Worm (Caenorhabditis elegans) whole organism, late embryonic: ENCODE results near the gene Y66D12A.24.

Experiments
- F13H6.1 ChIP-seq: sonication (generic microtip); optimal IDR thresholded peaks from 2 replicates; lab custom pipeline; 2016; ENCODE audit warnings: missing genetic modification characterization, missing compliant biosample characterization
- K09A11.1 ChIP-seq: sonication (generic microtip); optimal IDR thresholded peaks from 2 replicates; lab custom pipeline; 2017; ENCODE audit warnings: antibody characterized with exemption, mild to moderate bottlenecking, missing genetic modification characterization, missing compliant biosample characterization; ENCODE audit not compliant: insufficient read depth
- T23F11.4 ChIP-seq: fragments of 200-800 bp; sonication (Bioruptor generic); optimal IDR thresholded peaks from 2 replicates; lab custom pipeline; 2018; ENCODE audit warnings: mild to moderate bottlenecking, missing genetic modification characterization, missing compliant biosample characterization
- Y22D7AL.16 ChIP-seq: sonication (generic microtip); optimal IDR thresholded peaks from 2 replicates; lab custom pipeline; 2016; ENCODE audit warnings: missing genetic modification characterization, missing compliant biosample characterization
- ahr-1 ChIP-seq: sonication (generic microtip); optimal IDR thresholded peaks from 2 replicates; lab custom pipeline; 2016; ENCODE audit warnings: missing genetic modification characterization, missing compliant biosample characterization
- ama-1 ChIP-seq: fragments of 150-350 bp; optimal IDR thresholded peaks from 2 replicates; lab custom pipeline; 2014
- ceh-18 ChIP-seq: sonication (generic microtip); optimal IDR thresholded peaks from 2 replicates; lab custom pipeline; 2016; ENCODE audit warnings: missing genetic modification characterization, missing compliant biosample characterization
- ceh-2 ChIP-seq: sonication (generic microtip); optimal IDR thresholded peaks from 2 replicates; lab custom pipeline; 2016; ENCODE audit warnings: missing genotype, missing genetic modification characterization, missing compliant biosample characterization
- ceh-45 ChIP-seq: fragments of 200-800 bp; sonication (Bioruptor generic); IDR thresholded peaks from 2 replicates; pipeline ENCODE4 v1.3.6; 2022; ENCODE audit warnings: missing genetic modification reagents, missing genetic modification characterization, missing compliant biosample characterization
- ceh-6 ChIP-seq: fragments of 200-800 bp; sonication (Bioruptor generic); optimal IDR thresholded peaks from 2 replicates; lab custom pipeline; 2018; ENCODE audit warnings: mild to moderate bottlenecking, missing genetic modification characterization, missing compliant biosample characterization
- che-1 ChIP-seq: sonication (generic microtip); optimal IDR thresholded peaks from 2 replicates; lab custom pipeline; 2016; ENCODE audit warnings: mild to moderate bottlenecking, missing genetic modification characterization, missing compliant biosample characterization
- dve-1 ChIP-seq: sonication (generic microtip); optimal IDR thresholded peaks from 2 replicates; lab custom pipeline; 2017; ENCODE audit warnings: antibody characterized with exemption, mild to moderate bottlenecking, missing genetic modification characterization, missing compliant biosample characterization
- elt-2 ChIP-seq: sonication (generic microtip); optimal IDR thresholded peaks from 2 replicates; lab custom pipeline; 2016; ENCODE audit warnings: missing genetic modification reagents, missing genetic modification characterization, missing compliant biosample characterization
- ets-4 ChIP-seq: sonication (generic microtip); optimal IDR thresholded peaks from 2 replicates; lab custom pipeline; 2016; ENCODE audit warnings: missing genetic modification characterization, missing compliant biosample characterization
- eyg-1 ChIP-seq: sonication (generic microtip); optimal IDR thresholded peaks from 2 replicates; lab custom pipeline; 2016; ENCODE audit warnings: missing genotype, missing genetic modification characterization, missing compliant biosample characterization
- fax-1 ChIP-seq: sonication (generic microtip); optimal IDR thresholded peaks from 2 replicates; lab custom pipeline; 2016; ENCODE audit warnings: missing genotype, missing genetic modification characterization, missing compliant biosample characterization
- gmeb-2 ChIP-seq: sonication (generic microtip); optimal IDR thresholded peaks from 2 replicates; lab custom pipeline; 2016; ENCODE audit warnings: missing genetic modification characterization, inconsistent platforms, missing compliant biosample characterization
- hlh-13 ChIP-seq: fragments of 200-800 bp; sonication (Bioruptor generic); optimal IDR thresholded peaks from 2 replicates; lab custom pipeline; 2018; ENCODE audit warnings: mild to moderate bottlenecking, missing genetic modification characterization, missing compliant biosample characterization
- hlh-15 ChIP-seq: sonication (generic microtip); optimal IDR thresholded peaks from 2 replicates; lab custom pipeline; 2016; ENCODE audit warnings: missing genetic modification characterization, missing compliant biosample characterization
- hlh-8 ChIP-seq: sonication (generic microtip); optimal IDR thresholded peaks from 2 replicates; lab custom pipeline; 2016; ENCODE audit warnings: missing genotype, missing genetic modification characterization, missing compliant biosample characterization
- lin-11 ChIP-seq: fragments of 200-800 bp; sonication (Bioruptor generic); optimal IDR thresholded peaks from 2 replicates; lab custom pipeline; 2018; ENCODE audit warnings: mild to moderate bottlenecking, missing genetic modification characterization, missing compliant biosample characterization
- nfya-1 ChIP-seq: sonication (generic microtip); optimal IDR thresholded peaks from 2 replicates; lab custom pipeline; 2017; ENCODE audit warnings: missing genetic modification characterization, mild to moderate bottlenecking, missing compliant biosample characterization, antibody characterized with exemption, moderate library complexity
- nhr-11 ChIP-seq: fragments of 150-350 bp; optimal IDR thresholded peaks from 2 replicates; lab custom pipeline; 2014; ENCODE audit warnings: missing biosample characterization, missing genetic modification characterization
- npax-4 ChIP-seq: sonication (generic microtip); optimal IDR thresholded peaks from 2 replicates; lab custom pipeline; 2016; ENCODE audit warnings: missing genetic modification characterization, missing compliant biosample characterization
- pag-3 ChIP-seq: sonication (generic microtip); optimal IDR thresholded peaks from 2 replicates; lab custom pipeline; 2016; ENCODE audit warnings: missing compliant biosample characterization, missing genetic modification characterization, borderline replicate concordance
- pat-9 ChIP-seq: fragments of 200-800 bp; sonication (Bioruptor generic); optimal IDR thresholded peaks from 2 replicates; lab custom pipeline; 2018; ENCODE audit warnings: mild to moderate bottlenecking, missing genetic modification characterization, moderate library complexity, missing compliant biosample characterization
- pax-1 ChIP-seq: fragments of 150-350 bp; optimal IDR thresholded peaks from 2 replicates; lab custom pipeline; 2014; ENCODE audit warnings: missing biosample characterization, missing genetic modification characterization
- pha-2 ChIP-seq: sonication (generic microtip); optimal IDR thresholded peaks from 2 replicates; lab custom pipeline; 2017; ENCODE audit warnings: mild to moderate bottlenecking, missing genetic modification characterization, missing compliant biosample characterization
- pha-4 ChIP-seq: fragments of 150-350 bp; optimal IDR thresholded peaks from 2 replicates; lab custom pipeline; 2018; ENCODE audit warnings: missing biosample characterization, missing genetic modification reagents, missing genetic modification characterization
- pros-1 ChIP-seq: fragments of 150-350 bp; optimal IDR thresholded peaks from 2 replicates; lab custom pipeline; 2014; ENCODE audit warnings: missing biosample characterization, missing genetic modification reagents, missing genetic modification characterization
- ref-2 ChIP-seq: sonication (generic microtip); optimal IDR thresholded peaks from 2 replicates; lab custom pipeline; 2016; ENCODE audit warnings: missing genetic modification characterization, missing compliant biosample characterization
- rnt-1 ChIP-seq: sonication (generic microtip); optimal IDR thresholded peaks from 2 replicates; lab custom pipeline; 2016; ENCODE audit warnings: missing genetic modification characterization, missing compliant biosample characterization
- tbx-7 ChIP-seq: sonication (generic microtip); optimal IDR thresholded peaks from 2 replicates; lab custom pipeline; 2016; ENCODE audit warnings: missing genotype, missing genetic modification characterization, missing compliant biosample characterization
- ttx-3 ChIP-seq: sonication (generic microtip); optimal IDR thresholded peaks from 2 replicates; lab custom pipeline; 2016; ENCODE audit warnings: missing genetic modification reagents, missing genetic modification characterization, missing compliant biosample characterization
- unc-42 ChIP-seq: sonication (generic microtip); optimal IDR thresholded peaks from 2 replicates; lab custom pipeline; 2016; ENCODE audit warnings: missing genotype, missing genetic modification characterization, missing compliant biosample characterization
- unc-86 ChIP-seq: sonication (generic microtip); optimal IDR thresholded peaks from 2 replicates; lab custom pipeline; 2016; ENCODE audit warnings: missing genetic modification characterization, missing compliant biosample characterization
- ztf-16 ChIP-seq: sonication (generic microtip); optimal IDR thresholded peaks from 2 replicates; lab custom pipeline; 2017; ENCODE audit warnings: missing genetic modification characterization, missing compliant biosample characterization

Y66D12A.24 gene

ce11 chrIII:11502753-11503152 lies 6.1 kb downstream of the Y66D12A.24 start, which contains the start of gene tin-10:
Gene tin-10, minus strand, starts transcription at chrIII:11502853.
- TF ChIP-seq npax-4 (tag; lab: Kevin White, UChicago) (no peak), fax-1 (tag; lab: Kevin White, UChicago) (no peak), ceh-18 (no peak), nfya-1 (no peak), pros-1 (no peak), nhr-11 (tag; lab: Kevin White, UChicago) (no peak)

ce11 chrIII:11505213-11505612 lies 8.5 kb downstream of the Y66D12A.24 start, which contains the start of the genes Y66D12A.21 and spe-6:
Gene Y66D12A.21, minus strand, starts transcription at chrIII:11505302.
Gene spe-6, plus strand, starts transcription at chrIII:11505488.
- no peak for TF ChIP-seq fax-1 (tag; lab: Kevin White, UChicago)
- TF ChIP-seq nfya-1 = peak; percentile 33

DNA sequence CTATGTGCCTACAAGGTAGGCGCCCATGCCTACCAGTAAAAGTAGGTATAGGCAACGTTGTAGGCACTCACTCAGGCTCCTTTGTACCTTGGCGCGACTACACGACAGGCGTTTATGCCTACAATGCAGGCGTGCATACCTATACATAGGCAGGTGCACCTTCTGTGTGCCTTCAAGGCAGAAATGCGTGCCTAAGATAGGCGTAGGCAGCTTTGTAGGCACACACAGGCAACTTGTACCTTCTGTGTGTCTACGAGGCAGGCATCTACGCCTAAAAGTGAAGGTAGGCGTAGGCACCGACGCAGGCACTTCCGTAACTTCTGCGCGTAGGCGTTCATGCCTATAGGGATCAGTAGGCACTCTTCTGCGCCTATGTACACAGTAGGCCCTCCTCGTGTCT lies 9.0 kb downstream of the Y66D12A.24 start:
- no peak for TF ChIP-seq pat-9 (tag; lab: Kevin White, UChicago)
- no peak for TF ChIP-seq hlh-15 (tag; lab: Kevin White, UChicago)
- TF ChIP-seq ceh-2 (tag; lab: Kevin White, UChicago) = no peak
- no peak for TF ChIP-seq rnt-1 (tag; lab: Kevin White, UChicago)
- TF ChIP-seq gmeb-2 = no peak
- TF ChIP-seq ref-2 (tag; lab: Kevin White, UChicago) = no peak
- no peak for TF ChIP-seq pha-2

ce11 chrIII:11508816-11509215 lies 12.2 kb downstream of the Y66D12A.24 start, which contains the start of gene Y66D12A.19:
Gene Y66D12A.19, plus strand, starts transcription at chrIII:11509081.
- TF ChIP-seq T23F11.4 (GFP tag; lab: Kevin White, UChicago) (no peak), ahr-1 (no peak), eyg-1 (tag; lab: Kevin White, UChicago) (no peak), ets-4 (tag; lab: Kevin White, UChicago) (no peak), hlh-8 (tag; lab: Kevin White, UChicago) (no peak), unc-86 (tag; lab: Kevin White, UChicago) (no peak), pat-9 (tag; lab: Kevin White, UChicago) (no peak), F13H6.1 (tag; lab: Kevin White, UChicago) (no peak), Y22D7AL.16 (no peak), ceh-6 (GFP tag; lab: Kevin White, UChicago) (no peak), ceh-18 (no peak), elt-2 (no peak), che-1 (no peak), dve-1 (no peak), ceh-45 (GFP tag; lab: Robert Waterston, UW) (no peak), ttx-3 (tag; lab: Kevin White, UChicago) (no peak), K09A11.1 (tag; lab: Kevin White, UChicago) (no peak), rnt-1 (tag; lab: Kevin White, UChicago) (no peak), pha-4 (no peak)

DNA sequence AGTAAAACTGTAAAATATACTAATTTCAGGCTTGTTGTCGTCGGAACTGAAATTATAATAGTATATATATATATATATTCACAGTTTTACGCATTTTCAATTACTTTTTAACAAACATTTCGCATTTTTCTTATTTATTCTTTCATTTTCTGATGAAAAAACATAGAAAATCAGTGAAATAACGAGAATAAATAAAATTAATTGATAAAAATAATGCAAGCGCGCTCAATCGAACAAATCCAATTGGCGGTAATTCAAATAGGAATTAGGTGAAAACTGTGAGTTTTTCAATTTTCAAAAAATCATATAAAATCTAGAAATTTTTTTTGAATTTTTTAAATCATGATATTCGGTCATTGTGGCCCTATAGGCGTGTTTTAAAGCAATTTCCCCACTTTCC lies 13.5 kb downstream of the Y66D12A.24 start:
- TF ChIP-seq ama-1 (no peak), pax-1 (tag; lab: Kevin White, UChicago) (no peak), pag-3 (tag; lab: Kevin White, UChicago) (no peak), ttx-3 (tag; lab: Kevin White, UChicago) (no peak), lin-11 (tag; lab: Kevin White, UChicago) (no peak), rnt-1 (tag; lab: Kevin White, UChicago) (no peak), unc-42 (no peak), fax-1 (tag; lab: Kevin White, UChicago) (no peak), dve-1 (no peak), tbx-7 (no peak), hlh-13 (GFP tag; lab: Kevin White, UChicago) (no peak), ztf-16 (tag; lab: Kevin White, UChicago) (no peak)
